Worm (Caenorhabditis elegans): ENCODE results near the gene irld-7.

ce11 chrIV:6623390-6623789 lies 33.2 kb downstream of the irld-7 start, which contains the start of gene C01B10.44:
- no peak for TF ChIP-seq dao-5 (tag; optimal IDR thresholded peaks at IDR 0.05)
- no peak for TF ChIP-seq W03F9.2 (tag; optimal IDR thresholded peaks at IDR 0.05)
- no peak for TF ChIP-seq him-1 (tag; optimal IDR thresholded peaks at IDR 0.05)

Measured in whole organism, L4/young adult.